Fruit fly (Drosophila melanogaster) whole organism, adult: ENCODE measurements around the gene Lcp65Ac.
"Not testable (repeated sequence)": the region's sequence is repeated elsewhere in the genome, so short reads cannot be mapped to it uniquely, and the experiment has no call there.

Source experiments
- CG11617 ChIP-seq: fragments of 200-800 bp; sonication (Bioruptor generic); optimal IDR thresholded peaks from 2 replicates; lab custom pipeline; 2017; ENCODE audit warnings: mild to moderate bottlenecking, missing biosample characterization, missing genetic modification reagents, missing genetic modification characterization
- CG12768 ChIP-seq: fragments of 200-800 bp; sonication (Bioruptor generic); optimal IDR thresholded peaks from 2 replicates; lab custom pipeline; 2017; ENCODE audit warnings: missing biosample characterization, missing genetic modification characterization, mild to moderate bottlenecking, moderate library complexity, missing genetic modification reagents
- CG14711 ChIP-seq: fragments of 200-800 bp; sonication (Bioruptor generic); optimal IDR thresholded peaks from 2 replicates; lab custom pipeline; 2018; ENCODE audit warnings: missing biosample characterization, mild to moderate bottlenecking, missing genetic modification characterization, moderate library complexity
- CG1620 ChIP-seq: fragments of 200-800 bp; sonication (Bioruptor generic); optimal IDR thresholded peaks from 2 replicates; lab custom pipeline; 2016; ENCODE audit warnings: missing biosample characterization, missing genetic modification characterization
- CG33017 ChIP-seq: fragments of 200-800 bp; sonication (Bioruptor generic); optimal IDR thresholded peaks from 2 replicates; lab custom pipeline; 2018; ENCODE audit warnings: missing biosample characterization, mild to moderate bottlenecking, missing genetic modification characterization, moderate library complexity
- CG7045 ChIP-seq: fragments of 200-800 bp; sonication (Bioruptor generic); optimal IDR thresholded peaks from 2 replicates; lab custom pipeline; 2017; ENCODE audit warnings: missing biosample characterization, mild to moderate bottlenecking, missing genetic modification characterization
- CG7101 ChIP-seq: fragments of 200-800 bp; sonication (Bioruptor generic); optimal IDR thresholded peaks from 2 replicates; lab custom pipeline; 2018; ENCODE audit warnings: missing biosample characterization, mild to moderate bottlenecking, missing genetic modification characterization, moderate library complexity
- Clk ChIP-seq: fragments of 200-800 bp; sonication (Bioruptor generic); optimal IDR thresholded peaks from 2 replicates; lab custom pipeline; 2017; ENCODE audit warnings: missing biosample characterization, missing genetic modification characterization
- Crg-1 ChIP-seq: fragments of 200-800 bp; sonication (Bioruptor generic); optimal IDR thresholded peaks from 2 replicates; lab custom pipeline; 2016; ENCODE audit warnings: missing biosample characterization, missing genetic modification characterization
- Hr96 ChIP-seq: fragments of 200-800 bp; sonication (Bioruptor generic); optimal IDR thresholded peaks from 2 replicates; lab custom pipeline; 2016; ENCODE audit warnings: missing biosample characterization, missing genetic modification characterization
- Mnt ChIP-seq: fragments of 200-800 bp; sonication (Bioruptor generic); optimal IDR thresholded peaks from 2 replicates; lab custom pipeline; 2016; ENCODE audit warnings: missing biosample characterization, mild to moderate bottlenecking, missing genetic modification characterization
- bab1 ChIP-seq: fragments of 200-800 bp; sonication (Bioruptor generic); optimal IDR thresholded peaks from 3 replicates; lab custom pipeline; 2019; ENCODE audit warnings: missing biosample characterization, mild to moderate bottlenecking, missing genetic modification characterization, moderate library complexity
- cic ChIP-seq: fragments of 200-800 bp; sonication (Bioruptor generic); optimal IDR thresholded peaks from 2 replicates; lab custom pipeline; 2017; ENCODE audit warnings: missing biosample characterization, mild to moderate bottlenecking, missing genetic modification characterization, moderate library complexity
- cnc ChIP-seq, 2 experiments: fragments of >200 bp; optimal IDR thresholded peaks; 2 replicates each; lab custom pipeline; 2017
- kay ChIP-seq: fragments of 200-800 bp; sonication (Bioruptor generic); peaks from one replicate; lab custom pipeline; 2016; ENCODE audit warnings: missing biosample characterization, missing genetic modification characterization, borderline replicate concordance
- ovo ChIP-seq: fragments of 200-800 bp; sonication (Bioruptor generic); optimal IDR thresholded peaks from 2 replicates; lab custom pipeline; 2016; ENCODE audit warnings: missing biosample characterization, missing genetic modification characterization
- pad ChIP-seq: fragments of 200-800 bp; sonication (Bioruptor generic); optimal IDR thresholded peaks from 3 replicates; lab custom pipeline; 2017; ENCODE audit warnings: missing biosample characterization, missing genetic modification characterization, mild to moderate bottlenecking, moderate library complexity, missing genetic modification reagents
- tj ChIP-seq: fragments of 200-800 bp; sonication (Bioruptor generic); optimal IDR thresholded peaks from 3 replicates; lab custom pipeline; 2017; ENCODE audit warnings: missing biosample characterization, mild to moderate bottlenecking, missing genetic modification characterization, moderate library complexity
- toe ChIP-seq: fragments of 200-800 bp; sonication (Bioruptor generic); optimal IDR thresholded peaks from 2 replicates; lab custom pipeline; 2016; ENCODE audit warnings: missing biosample characterization, missing genetic modification characterization

The Lcp65Ac gene

dm6 chr3L:6146374-6146773 is 1.8 kb downstream of the Lcp65Ac start, which contains the start of gene Lcp65Ab2:
Gene Lcp65Ab2 (plus strand): TSS chr3L:6146674.
- not testable (repeated sequence) for TF ChIP-seq tj (GFP tag; lab: Kevin White, UChicago); CG7045 (GFP tag; lab: Kevin White, UChicago); toe

dm6 chr3L:6147887-6148286 is 3.3 kb downstream of the Lcp65Ac start, which contains the start of gene Cpr65Ax1:
Gene Cpr65Ax1 (minus strand): TSS chr3L:6147987.
- TF ChIP-seq Crg-1 (GFP tag; lab: Kevin White, UChicago); toe; CG12768: not testable (repeated sequence)

dm6 chr3L:6149248-6149647 is 4.6 kb downstream of the Lcp65Ac start, which contains the start of gene Lcp65Ab1:
Gene Lcp65Ab1 (plus strand): TSS chr3L:6149548.
- not testable (repeated sequence) for TF ChIP-seq CG14711; Mnt (GFP tag; lab: Kevin White, UChicago); CG11617 (GFP tag; lab: Kevin White, UChicago)

- not testable (repeated sequence) for TF ChIP-seq CG12768; pad (GFP tag; lab: Kevin White, UChicago); Crg-1 (GFP tag; lab: Kevin White, UChicago)
These were observed 6.2 kb downstream of the Lcp65Ac start, which contains the start of the genes Cpr65Ax2 and Lcp65Aa for dm6 chr3L:6150757-6151354. Gene Cpr65Ax2 (minus strand): TSS chr3L:6150857. Gene Lcp65Aa (plus strand): TSS chr3L:6151304.

- TF ChIP-seq toe (no peak), CG7045 (GFP tag; lab: Kevin White, UChicago) (no peak)
These were observed 7.9 kb downstream of the Lcp65Ac start, which contains the start of gene Acp65Aa for dm6 chr3L:6152531-6152930. Gene Acp65Aa (minus strand): TSS chr3L:6152745.

dm6 chr3L:6154951-6155394 is 10.4 kb downstream of the Lcp65Ac start:
- TF ChIP-seq tj (GFP tag; lab: Kevin White, UChicago) (no peak), Hr96 (no peak), Mnt (GFP tag; lab: Kevin White, UChicago) (no peak), Clk (no peak), CG12768 (no peak), kay (no peak), CG1620 (GFP tag; lab: Kevin White, UChicago) (no peak), CG11617 (GFP tag; lab: Kevin White, UChicago) (no peak), bab1 (GFP tag; lab: Kevin White, UChicago) (no peak)

- TF ChIP-seq cic (GFP tag; lab: Kevin White, UChicago) (no peak), CG14711 (no peak), CG7045 (GFP tag; lab: Kevin White, UChicago) (no peak), Mnt (GFP tag; lab: Kevin White, UChicago) (no peak)
These were observed 12.9 kb downstream of the Lcp65Ac start, which contains the start of gene CG13297 for dm6 chr3L:6157327-6158032. Gene CG13297 (minus strand): TSS chr3L:6157377.

- TF ChIP-seq bab1 (GFP tag; lab: Kevin White, UChicago) = no peak
These were observed 13.9 kb downstream of the Lcp65Ac start, which contains the start of gene Cpr65Ay for dm6 chr3L:6158530-6158929. Gene Cpr65Ay (minus strand): TSS chr3L:6158630.

dm6 chr3L:6159863-6160262 is 15.2 kb downstream of the Lcp65Ac start:
- no peak for TF ChIP-seq ovo (GFP tag; lab: Kevin White, UChicago)
- no peak for TF ChIP-seq Mnt (GFP tag; lab: Kevin White, UChicago)
- TF ChIP-seq pad (GFP tag; lab: Kevin White, UChicago) = no peak
- no peak for TF ChIP-seq Hr96
- TF ChIP-seq CG1620 (GFP tag; lab: Kevin White, UChicago) = no peak

dm6 chr3L:6160514-6160913 is 15.9 kb downstream of the Lcp65Ac start, which contains the start of gene Cpr65Az:
Gene Cpr65Az (plus strand): TSS chr3L:6160814.
- TF ChIP-seq Clk (no peak), toe (no peak), kay (no peak), CG14711 (no peak), tj (GFP tag; lab: Kevin White, UChicago) (no peak), Hr96 (no peak), CG11617 (GFP tag; lab: Kevin White, UChicago) (no peak), CG12768 (no peak), cnc (optimal IDR thresholded peaks at IDR 0.05; lab: Kevin White, UChicago) (no peak), ovo (GFP tag; lab: Kevin White, UChicago) (no peak), CG7101 (tag; lab: Kevin White, UChicago) (no peak), CG1620 (GFP tag; lab: Kevin White, UChicago) (no peak), cic (GFP tag; lab: Kevin White, UChicago) (no peak), Crg-1 (GFP tag; lab: Kevin White, UChicago) (no peak), bab1 (GFP tag; lab: Kevin White, UChicago) (no peak), CG33017 (no peak), pad (GFP tag; lab: Kevin White, UChicago) (no peak), CG7045 (GFP tag; lab: Kevin White, UChicago) (no peak)
